Fruit fly (Drosophila melanogaster) whole organism, embryonic: ENCODE results near the gene Ucp4A.

Experiments used
- Antp ChIP-seq: fragments of 200-800 bp; sonication (Bioruptor generic); optimal IDR thresholded peaks from 3 replicates; lab custom pipeline; 2016; ENCODE audit warnings: missing biosample characterization, missing genetic modification characterization
- Bdp1 ChIP-seq: fragments of 200-800 bp; sonication (Bioruptor generic); optimal IDR thresholded peaks from 3 replicates; lab custom pipeline; 2016; ENCODE audit warnings: missing biosample characterization, missing genetic modification characterization
- CG10267 ChIP-seq: fragments of 200-800 bp; sonication (Bioruptor generic); optimal IDR thresholded peaks from 2 replicates; lab custom pipeline; 2018; ENCODE audit warnings: missing biosample characterization, mild to moderate bottlenecking, missing genetic modification characterization, moderate library complexity
- CG10462 ChIP-seq: fragments of 200-800 bp; sonication (Bioruptor generic); optimal IDR thresholded peaks from 2 replicates; lab custom pipeline; 2016; ENCODE audit warnings: missing biosample characterization, missing genetic modification characterization
- CG10979 ChIP-seq: fragments of 200-800 bp; sonication (Bioruptor generic); optimal IDR thresholded peaks from 2 replicates; lab custom pipeline; 2018; ENCODE audit warnings: missing biosample characterization, mild to moderate bottlenecking, missing genetic modification characterization, moderate library complexity
- CG11093 ChIP-seq: fragments of 200-800 bp; sonication (Bioruptor generic); IDR thresholded peaks from 3 replicates; pipeline ENCODE4 v1.3.6; 2022; ENCODE audit warnings: missing biosample characterization, missing genetic modification characterization
- CG12391 ChIP-seq: fragments of 200-800 bp; sonication (Bioruptor generic); optimal IDR thresholded peaks from 3 replicates; lab custom pipeline; 2018; ENCODE audit warnings: missing biosample characterization, mild to moderate bottlenecking, missing genetic modification characterization, moderate library complexity
- CG15479 ChIP-seq: fragments of 200-800 bp; sonication (Bioruptor generic); optimal IDR thresholded peaks from 3 replicates; lab custom pipeline; 2019; ENCODE audit warnings: missing biosample characterization, mild to moderate bottlenecking, missing genetic modification characterization, moderate library complexity
- CG1602 ChIP-seq: fragments of 200-800 bp; sonication (Bioruptor generic); optimal IDR thresholded peaks from 3 replicates; lab custom pipeline; 2016; ENCODE audit warnings: missing biosample characterization, missing genetic modification characterization
- CG1647 ChIP-seq: fragments of 200-800 bp; sonication (Bioruptor generic); optimal IDR thresholded peaks from 3 replicates; lab custom pipeline; 2016; ENCODE audit warnings: missing biosample characterization, missing genetic modification characterization
- CG17612 ChIP-seq: fragments of 200-800 bp; sonication (Bioruptor generic); IDR thresholded peaks from 2 replicates; pipeline ENCODE4 v1.3.6; 2022; ENCODE audit warnings: missing biosample characterization, missing genetic modification characterization
- CG17829 ChIP-seq: fragments of 200-800 bp; optimal IDR thresholded peaks from 2 replicates; lab custom pipeline; 2019; ENCODE audit warnings: missing biosample characterization, mild to moderate bottlenecking, missing genetic modification characterization, moderate library complexity
- CG31224 ChIP-seq: fragments of 200-800 bp; sonication (Bioruptor generic); IDR thresholded peaks from 2 replicates; pipeline ENCODE4 v1.3.6; 2022; ENCODE audit warnings: missing biosample characterization, missing genetic modification characterization
- CG31365 ChIP-seq: fragments of 200-800 bp; sonication (Bioruptor generic); optimal IDR thresholded peaks from 2 replicates; lab custom pipeline; 2018; ENCODE audit warnings: missing biosample characterization, mild to moderate bottlenecking, missing genetic modification characterization
- CG31388 ChIP-seq: fragments of 200-800 bp; sonication (Bioruptor generic); optimal IDR thresholded peaks from 2 replicates; lab custom pipeline; 2016; ENCODE audit warnings: missing biosample characterization, missing genetic modification characterization
- CG6175 ChIP-seq: fragments of 200-800 bp; sonication (Bioruptor generic); IDR thresholded peaks from 3 replicates; pipeline ENCODE4 v1.3.6; 2022; ENCODE audit warnings: missing biosample characterization, missing genetic modification characterization
- CG6689 ChIP-seq: fragments of 200-800 bp; sonication (Bioruptor generic); IDR thresholded peaks from 2 replicates; pipeline ENCODE4 v1.3.6; 2022; ENCODE audit warnings: missing biosample characterization, missing genetic modification characterization
- CG7745 ChIP-seq: fragments of 200-800 bp; sonication (Bioruptor generic); optimal IDR thresholded peaks from 2 replicates; lab custom pipeline; 2018; ENCODE audit warnings: missing biosample characterization, mild to moderate bottlenecking, missing genetic modification characterization, moderate library complexity
- CG7786 ChIP-seq: fragments of 200-800 bp; sonication (Bioruptor generic); optimal IDR thresholded peaks from 2 replicates; lab custom pipeline; 2016; ENCODE audit warnings: missing biosample characterization, missing genetic modification characterization
- CG8281 ChIP-seq: fragments of 200-800 bp; sonication (Bioruptor generic); optimal IDR thresholded peaks from 2 replicates; lab custom pipeline; 2018; ENCODE audit warnings: missing biosample characterization, mild to moderate bottlenecking, missing genetic modification characterization, moderate library complexity
- CG8388 ChIP-seq: fragments of 200-800 bp; sonication (Bioruptor generic); optimal IDR thresholded peaks from 2 replicates; lab custom pipeline; 2019; ENCODE audit warnings: missing biosample characterization, mild to moderate bottlenecking, missing genetic modification characterization, moderate library complexity
- CTCF ChIP-seq: fragments of 200-800 bp; sonication (Bioruptor generic); optimal IDR thresholded peaks from 2 replicates; lab custom pipeline; 2017; ENCODE audit warnings: missing biosample characterization, mild to moderate bottlenecking, missing genetic modification characterization, moderate library complexity
- CrebB ChIP-seq: fragments of 200-800 bp; sonication (Bioruptor generic); optimal IDR thresholded peaks from 3 replicates; lab custom pipeline; 2018; ENCODE audit warnings: missing biosample characterization, mild to moderate bottlenecking, missing genetic modification characterization
- D19B ChIP-seq: fragments of 200-800 bp; sonication (Bioruptor generic); optimal IDR thresholded peaks from 2 replicates; lab custom pipeline; 2017; ENCODE audit warnings: missing biosample characterization, mild to moderate bottlenecking, missing genetic modification characterization
- Dbx ChIP-seq: fragments of 200-800 bp; sonication (Bioruptor generic); IDR thresholded peaks from 3 replicates; pipeline ENCODE4 v1.3.6; 2022; ENCODE audit warnings: missing biosample characterization, missing genetic modification characterization
- Doc2 ChIP-seq: fragments of 200-800 bp; sonication (Bioruptor generic); IDR thresholded peaks from 2 replicates; pipeline ENCODE4 v1.3.6; 2022; ENCODE audit warnings: missing biosample characterization, missing genetic modification characterization
- HmgZ ChIP-seq: fragments of 200-800 bp; sonication (Bioruptor generic); optimal IDR thresholded peaks from 2 replicates; lab custom pipeline; 2018; ENCODE audit warnings: missing biosample characterization, mild to moderate bottlenecking, missing genetic modification characterization
- Hmx ChIP-seq: fragments of 200-800 bp; sonication (Bioruptor generic); optimal IDR thresholded peaks from 2 replicates; lab custom pipeline; 2016; ENCODE audit warnings: missing biosample characterization, missing genetic modification characterization
- MBD-R2 ChIP-seq: fragments of 200-800 bp; sonication (Bioruptor generic); IDR thresholded peaks from 2 replicates; pipeline ENCODE4 v1.3.6; 2022; ENCODE audit warnings: missing biosample characterization, missing genetic modification characterization
- NC2β ChIP-seq: fragments of 200-800 bp; sonication (Bioruptor generic); optimal IDR thresholded peaks from 2 replicates; lab custom pipeline; 2016; ENCODE audit warnings: missing biosample characterization, missing genetic modification characterization
- Opbp ChIP-seq: fragments of 200-800 bp; sonication (Bioruptor generic); IDR thresholded peaks from 3 replicates; pipeline ENCODE4 v1.3.6; 2022; ENCODE audit warnings: missing biosample characterization, missing genetic modification characterization; ENCODE audit not compliant: partially characterized antibody
- Xrp1 ChIP-seq: fragments of 200-800 bp; sonication (Bioruptor generic); IDR thresholded peaks from 2 replicates; pipeline ENCODE4 v1.3.6; 2022; ENCODE audit warnings: missing biosample characterization, missing genetic modification characterization
- ab ChIP-seq: fragments of 200-800 bp; sonication (Bioruptor generic); optimal IDR thresholded peaks from 2 replicates; lab custom pipeline; 2016; ENCODE audit warnings: missing biosample characterization, missing genetic modification characterization
- ato ChIP-seq: fragments of 200-800 bp; sonication (Bioruptor generic); IDR thresholded peaks from 2 replicates; pipeline ENCODE4 v1.3.6; 2022; ENCODE audit warnings: missing biosample characterization, missing genetic modification characterization; ENCODE audit not compliant: partially characterized antibody
- az2 ChIP-seq: fragments of 200-800 bp; sonication (Bioruptor generic); optimal IDR thresholded peaks from 3 replicates; lab custom pipeline; 2016; ENCODE audit warnings: missing biosample characterization, missing genetic modification characterization
- bab2 ChIP-seq: fragments of 200-800 bp; sonication (Bioruptor generic); optimal IDR thresholded peaks from 2 replicates; lab custom pipeline; 2016; ENCODE audit warnings: missing biosample characterization, missing genetic modification characterization
- crol ChIP-seq: fragments of 200-800 bp; sonication (Bioruptor generic); IDR thresholded peaks from 2 replicates; pipeline ENCODE4 v1.3.6; 2022; ENCODE audit warnings: missing biosample characterization, missing genetic modification characterization
- danr ChIP-seq: fragments of 200-800 bp; sonication (Bioruptor generic); IDR thresholded peaks from 2 replicates; pipeline ENCODE4 v1.3.6; 2022; ENCODE audit warnings: missing biosample characterization, missing genetic modification characterization
- en ChIP-seq: fragments of 200-800 bp; sonication (Bioruptor generic); optimal IDR thresholded peaks from 2 replicates; lab custom pipeline; 2016; ENCODE audit warnings: missing biosample characterization, missing genetic modification characterization
- fd96Cb ChIP-seq: fragments of 200-800 bp; sonication (Bioruptor generic); optimal IDR thresholded peaks from 2 replicates; lab custom pipeline; 2018; ENCODE audit warnings: missing biosample characterization, mild to moderate bottlenecking, missing genetic modification characterization, moderate library complexity
- gsb-n ChIP-seq: fragments of 200-800 bp; sonication (Bioruptor generic); optimal IDR thresholded peaks from 3 replicates; lab custom pipeline; 2018; ENCODE audit warnings: missing biosample characterization, mild to moderate bottlenecking, missing genetic modification characterization
- klu ChIP-seq: fragments of 200-800 bp; sonication (Bioruptor generic); IDR thresholded peaks from 2 replicates; pipeline ENCODE4 v1.3.6; 2022; ENCODE audit warnings: missing biosample characterization, missing genetic modification characterization
- lab ChIP-seq: fragments of 200-800 bp; sonication (Bioruptor generic); optimal IDR thresholded peaks from 3 replicates; lab custom pipeline; 2017; ENCODE audit warnings: missing biosample characterization, missing genetic modification characterization, mild to moderate bottlenecking, moderate library complexity, missing genetic modification reagents
- lola ChIP-seq, 3 experiments: fragments of >200 bp in 2 of 3; fragments of 200-800 bp in 1 of 3; sonication (Bioruptor generic) in 1 of 3; optimal IDR thresholded peaks; 2 replicates each; lab custom pipeline; 2017 to 2019; ENCODE audit warnings: missing biosample characterization in 3 of 3, missing genetic modification characterization in 3 of 3, mild to moderate bottlenecking in 1 of 3, moderate library complexity in 1 of 3
- pita ChIP-seq: fragments of 200-800 bp; sonication (Bioruptor generic); optimal IDR thresholded peaks from 2 replicates; lab custom pipeline; 2017; ENCODE audit warnings: missing biosample characterization, mild to moderate bottlenecking, missing genetic modification characterization
- run ChIP-seq: fragments of 200-800 bp; sonication (Bioruptor generic); optimal IDR thresholded peaks from 3 replicates; lab custom pipeline; 2018; ENCODE audit warnings: missing biosample characterization, mild to moderate bottlenecking, missing genetic modification characterization
- sens ChIP-seq: fragments of 200-800 bp; sonication (Bioruptor generic); peaks from one replicate; lab custom pipeline; 2016; ENCODE audit warnings: missing biosample characterization, missing genetic modification characterization
- shn ChIP-seq: fragments of 200-800 bp; sonication (Bioruptor generic); optimal IDR thresholded peaks from 3 replicates; lab custom pipeline; 2016; ENCODE audit warnings: missing biosample characterization, missing genetic modification characterization
- tx ChIP-seq: fragments of 200-800 bp; sonication (Bioruptor generic); optimal IDR thresholded peaks from 2 replicates; lab custom pipeline; 2016; ENCODE audit warnings: missing biosample characterization, missing genetic modification characterization
- unc-4 ChIP-seq: fragments of 200-800 bp; sonication (Bioruptor generic); IDR thresholded peaks from 2 replicates; pipeline ENCODE4 v1.3.6; 2022; ENCODE audit warnings: missing biosample characterization, missing genetic modification characterization; ENCODE audit not compliant: partially characterized antibody
- vvl ChIP-seq: fragments of 200-800 bp; sonication (Bioruptor generic); IDR thresholded peaks from 2 replicates; pipeline ENCODE4 v1.3.6; 2022; ENCODE audit warnings: missing biosample characterization, missing genetic modification characterization

Ucp4A gene

DNA sequence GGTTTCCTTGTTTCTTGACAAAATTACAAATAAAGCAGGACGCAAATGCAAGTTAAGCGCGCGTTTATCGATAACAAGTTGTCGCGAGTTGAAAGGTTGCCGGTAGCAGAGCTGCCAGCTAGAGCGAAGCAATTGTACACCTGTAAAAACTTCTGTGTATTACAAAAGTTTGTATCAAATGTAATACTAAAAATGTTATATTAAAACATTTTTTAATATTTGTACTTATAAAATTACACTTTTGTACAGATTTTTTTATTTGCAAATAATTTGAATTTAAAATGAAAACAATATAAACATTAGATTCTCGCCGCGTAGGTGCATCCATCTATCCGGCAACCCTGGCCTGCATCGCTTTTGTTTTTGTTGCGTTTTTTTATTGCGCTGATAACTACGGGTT is at the start of gene Ucp4A, which contains the start of gene CG8142 (continued):
- TF ChIP-seq D19B (GFP tag; lab: Kevin White, UChicago) (peak; percentile 76), CG10462 (GFP tag; lab: Kevin White, UChicago) (peak; percentile 86), az2 (GFP tag; lab: Kevin White, UChicago) (peak; percentile 90), CG31224 (peak; percentile 88), en (no peak), CrebB (tag; lab: Kevin White, UChicago) (peak; percentile 66), NC2β (no peak), CG17612 (GFP tag; lab: Robert Waterston, UW) (peak; percentile 79), ab (GFP tag; lab: Kevin White, UChicago) (peak; percentile 65), Antp (GFP tag; lab: Kevin White, UChicago) (peak; percentile 51), CG1647 (peak; percentile 65), klu (GFP tag; lab: Robert Waterston, UW) (peak; percentile 93), Doc2 (peak; percentile 79), Bdp1 (GFP tag; lab: Kevin White, UChicago) (peak; percentile 39), tx (GFP tag; lab: Kevin White, UChicago) (peak; percentile 2), run (tag; lab: Kevin White, UChicago) (peak; percentile 65), HmgZ (peak; percentile 85), shn (peak; percentile 20), ato (no peak), CG10979 (tag; lab: Kevin White, UChicago) (peak; percentile 90), CG8281 (tag; lab: Kevin White, UChicago) (peak; percentile 66), CG7786 (GFP tag; lab: Kevin White, UChicago) (peak; percentile 46), CG11093 (GFP tag; lab: Robert Waterston, UW) (peak; percentile 96), Opbp (0 out of 3 replicates have a peak, but pooled peaks have one; percentile 14), pita (GFP tag; lab: Kevin White, UChicago) (no peak), lab (GFP tag; lab: Kevin White, UChicago) (peak; percentile 94), bab2 (peak; percentile 73), CTCF (GFP tag; lab: Kevin White, UChicago) (no peak)

DNA sequence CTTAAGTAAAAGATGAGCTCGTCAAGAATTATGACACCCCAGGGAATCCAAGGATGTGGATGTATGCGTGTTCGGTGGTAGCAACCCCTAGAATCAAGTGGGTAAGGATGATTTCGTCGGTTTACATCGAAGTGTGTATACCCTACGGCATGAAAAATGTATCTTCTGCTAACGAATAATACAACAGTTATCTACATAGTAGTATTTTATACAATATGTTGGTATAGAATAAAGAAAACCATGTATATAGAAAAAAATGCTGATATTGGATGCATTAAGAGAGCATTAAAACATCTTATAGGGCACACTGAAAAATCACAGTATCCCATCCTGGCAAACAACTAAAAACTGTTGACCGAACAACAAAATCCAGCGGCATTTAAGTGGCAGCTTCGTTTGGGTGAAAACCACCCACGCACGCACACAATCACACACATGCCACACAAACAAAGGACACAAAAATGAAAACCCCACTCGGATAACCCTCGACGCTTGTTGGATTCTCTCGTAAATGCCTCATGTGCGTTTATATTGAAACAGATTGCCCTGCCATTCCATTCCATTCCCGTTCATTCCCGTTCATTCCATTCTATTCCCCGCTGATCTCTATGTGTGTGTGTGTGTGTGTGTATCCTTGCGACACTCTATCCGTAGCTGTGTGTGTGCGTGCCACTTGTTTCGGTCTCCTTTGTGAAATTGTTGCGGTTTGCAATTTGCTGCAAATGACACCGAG is 45.5 kb upstream of the Ucp4A start:
- peak; percentile 28 for TF ChIP-seq CG10267 (tag; lab: Kevin White, UChicago)
- peak; percentile 62 for TF ChIP-seq vvl
- no peak for TF ChIP-seq MBD-R2 (GFP tag; lab: Robert Waterston, UW)
- TF ChIP-seq lola (GFP tag; optimal IDR thresholded peaks at IDR 0.05; lab: Kevin White, UChicago): peak in 1 of 3 experiments; percentile 64
- TF ChIP-seq CG6175 (GFP tag; lab: Robert Waterston, UW): no peak
- peak; percentile 47 for TF ChIP-seq CG12391
- TF ChIP-seq CG7745 (tag; lab: Kevin White, UChicago): no peak
- no peak for TF ChIP-seq Dbx
- TF ChIP-seq crol (GFP tag; lab: Robert Waterston, UW): no peak
- TF ChIP-seq CG17829 (tag; lab: Kevin White, UChicago): peak; percentile 50
- TF ChIP-seq gsb-n: peak; percentile 19
- no peak for TF ChIP-seq unc-4 (GFP tag; lab: Robert Waterston, UW)
- TF ChIP-seq sens (GFP tag; lab: Kevin White, UChicago): peak; percentile 74
- no peak for TF ChIP-seq Hmx (GFP tag; lab: Kevin White, UChicago)
- TF ChIP-seq CG31388 (GFP tag; lab: Kevin White, UChicago): no peak
- peak; percentile 43 for TF ChIP-seq CG8388 (GFP tag; lab: Kevin White, UChicago)
- TF ChIP-seq CG1602 (GFP tag; lab: Kevin White, UChicago): peak; percentile 8
- TF ChIP-seq CG31365 (tag; lab: Kevin White, UChicago): no peak
- TF ChIP-seq CG6689: peak; percentile 35; the same call in 1 of the 2 replicates
- TF ChIP-seq CG10979 (tag; lab: Kevin White, UChicago): peak; percentile 67
- TF ChIP-seq Xrp1 (GFP tag; lab: Robert Waterston, UW): peak; percentile 47; the same call in 1 of the 2 replicates
- no peak for TF ChIP-seq CG31224
- peak; percentile 39 for TF ChIP-seq fd96Cb
- TF ChIP-seq CG15479 (GFP tag; lab: Kevin White, UChicago): peak; percentile 24
- TF ChIP-seq danr (GFP tag; lab: Robert Waterston, UW): no peak
